Worm (Caenorhabditis elegans) whole organism, L3 larva: ENCODE results near the gene C07G3.15.

ENCODE experiments used
- ama-1 ChIP-seq: fragments of 150-350 bp; optimal IDR thresholded peaks from 2 replicates; lab custom pipeline; 2018
- ceh-28 ChIP-seq: fragments of 150-350 bp; optimal IDR thresholded peaks from 2 replicates; lab custom pipeline; 2014; ENCODE audit warnings: missing biosample characterization, missing genetic modification reagents, missing genetic modification characterization
- ceh-82 ChIP-seq: fragments of 150-350 bp; optimal IDR thresholded peaks from 2 replicates; lab custom pipeline; 2014; ENCODE audit warnings: missing biosample characterization, missing genetic modification characterization
- ceh-9 ChIP-seq: sonication (generic microtip); optimal IDR thresholded peaks from 2 replicates; lab custom pipeline; 2018; ENCODE audit warnings: missing biosample characterization, missing genetic modification characterization
- daf-12 ChIP-seq: fragments of 150-350 bp; optimal IDR thresholded peaks from 2 replicates; lab custom pipeline; 2014; ENCODE audit warnings: missing biosample characterization, missing genetic modification reagents, missing genetic modification characterization
- egl-27 ChIP-seq: sonication (generic microtip); optimal IDR thresholded peaks from 4 replicates; lab custom pipeline; 2017; ENCODE audit warnings: missing biosample characterization, missing genetic modification reagents, missing genetic modification characterization
- egl-5 ChIP-seq: fragments of 150-350 bp; optimal IDR thresholded peaks from 2 replicates; lab custom pipeline; 2017; ENCODE audit warnings: missing biosample characterization, missing genetic modification reagents, missing genetic modification characterization, inconsistent platforms
- elt-1 ChIP-seq: fragments of 150-350 bp; optimal IDR thresholded peaks from 2 replicates; lab custom pipeline; 2014; ENCODE audit warnings: missing biosample characterization, missing genetic modification characterization
- elt-2 ChIP-seq: sonication (generic microtip); optimal IDR thresholded peaks from 2 replicates; lab custom pipeline; 2016; ENCODE audit warnings: missing genetic modification reagents, mild to moderate bottlenecking, missing genetic modification characterization, missing compliant biosample characterization
- elt-3 ChIP-seq, 3 experiments: fragments of 150-350 bp in 1 of 3; sonication (generic microtip) in 2 of 3; optimal IDR thresholded peaks; 2 replicates in 2 of 3; 4 replicates in 1 of 3; lab custom pipeline; 2014 to 2017; ENCODE audit warnings: missing biosample characterization in 3 of 3, missing genetic modification characterization in 3 of 3
- eor-1 ChIP-seq, 2 experiments: fragments of 150-350 bp; optimal IDR thresholded peaks; 2 replicates each; lab custom pipeline; 2014 to 2018; ENCODE audit warnings: missing biosample characterization in 2 of 2, missing genetic modification characterization in 2 of 2
- fkh-10 ChIP-seq: sonication (generic microtip); optimal IDR thresholded peaks from 2 replicates; lab custom pipeline; 2017; ENCODE audit warnings: missing biosample characterization, missing genetic modification reagents, missing genetic modification characterization
- fos-1 ChIP-seq: fragments of 150-350 bp; optimal IDR thresholded peaks from 2 replicates; lab custom pipeline; 2014; ENCODE audit warnings: missing biosample characterization, missing genetic modification characterization
- hmg-11 ChIP-seq: sonication (generic microtip); optimal IDR thresholded peaks from 2 replicates; lab custom pipeline; 2016; ENCODE audit warnings: missing genetic modification characterization, missing compliant biosample characterization
- jun-1 ChIP-seq: fragments of 150-350 bp; optimal IDR thresholded peaks from 2 replicates; lab custom pipeline; 2014; ENCODE audit warnings: missing biosample characterization, missing genetic modification reagents, missing genetic modification characterization
- lin-15B ChIP-seq: fragments of 150-350 bp; optimal IDR thresholded peaks from 2 replicates; lab custom pipeline; 2014; ENCODE audit warnings: missing biosample characterization, missing genetic modification characterization
- lin-39 ChIP-seq: fragments of 150-350 bp; optimal IDR thresholded peaks from 2 replicates; lab custom pipeline; 2018; ENCODE audit warnings: missing biosample characterization, missing genetic modification reagents, missing genetic modification characterization
- lsy-12 ChIP-seq: sonication (generic microtip); optimal IDR thresholded peaks from 2 replicates; lab custom pipeline; 2016; ENCODE audit warnings: mild to moderate bottlenecking, missing genetic modification characterization, missing compliant biosample characterization
- mdl-1 ChIP-seq: fragments of 150-350 bp; optimal IDR thresholded peaks from 2 replicates; lab custom pipeline; 2014; ENCODE audit warnings: missing biosample characterization, missing genetic modification characterization
- mml-1 ChIP-seq: fragments of 150-350 bp; sonication (generic microtip); optimal IDR thresholded peaks from 3 replicates; lab custom pipeline; 2014; ENCODE audit warnings: missing biosample characterization, missing genetic modification characterization
- nfya-1 ChIP-seq: sonication (generic microtip); optimal IDR thresholded peaks from 2 replicates; lab custom pipeline; 2017; ENCODE audit warnings: missing genetic modification characterization, mild to moderate bottlenecking, missing compliant biosample characterization, antibody characterized with exemption, moderate library complexity; ENCODE audit not compliant: insufficient read depth
- nhr-11 ChIP-seq: fragments of 150-350 bp; optimal IDR thresholded peaks from 2 replicates; lab custom pipeline; 2014; ENCODE audit warnings: missing biosample characterization, missing genetic modification characterization
- nhr-12 ChIP-seq: fragments of 150-350 bp; optimal IDR thresholded peaks from 2 replicates; lab custom pipeline; 2014; ENCODE audit warnings: missing biosample characterization, missing genetic modification characterization
- nhr-23 ChIP-seq: fragments of 150-350 bp; optimal IDR thresholded peaks from 2 replicates; lab custom pipeline; 2014; ENCODE audit warnings: missing biosample characterization, missing genetic modification reagents, missing genetic modification characterization
- nhr-28 ChIP-seq: fragments of 150-350 bp; optimal IDR thresholded peaks from 2 replicates; lab custom pipeline; 2014; ENCODE audit warnings: missing biosample characterization, missing genetic modification characterization
- nhr-43 ChIP-seq: sonication (generic microtip); optimal IDR thresholded peaks from 2 replicates; lab custom pipeline; 2016; ENCODE audit warnings: mild to moderate bottlenecking, missing genetic modification characterization, missing compliant biosample characterization; ENCODE audit not compliant: poor library complexity, severe bottlenecking
- nhr-76 ChIP-seq: fragments of 150-350 bp; sonication (generic microtip); optimal IDR thresholded peaks from 5 replicates; lab custom pipeline; 2014; ENCODE audit warnings: missing biosample characterization, missing genetic modification characterization
- nhr-77 ChIP-seq: fragments of 150-350 bp; optimal IDR thresholded peaks from 2 replicates; lab custom pipeline; 2014; ENCODE audit warnings: missing biosample characterization, missing genetic modification characterization
- pha-4 ChIP-seq: fragments of 150-350 bp; optimal IDR thresholded peaks from 2 replicates; lab custom pipeline; 2014; ENCODE audit warnings: missing biosample characterization, missing genetic modification reagents, missing genetic modification characterization
- pqm-1 ChIP-seq: fragments of 150-350 bp; optimal IDR thresholded peaks from 2 replicates; lab custom pipeline; 2017; ENCODE audit warnings: missing biosample characterization, missing genetic modification characterization, inconsistent platforms
- sea-2 ChIP-seq: fragments of 150-350 bp; sonication (generic microtip); optimal IDR thresholded peaks from 4 replicates; lab custom pipeline; 2014; ENCODE audit warnings: missing biosample characterization, missing genetic modification reagents, missing genetic modification characterization
- skn-1 ChIP-seq: fragments of 150-350 bp; optimal IDR thresholded peaks from 2 replicates; lab custom pipeline; 2014; ENCODE audit warnings: missing biosample characterization, missing genetic modification characterization
- snpc-4 ChIP-seq: fragments of 150-350 bp; optimal IDR thresholded peaks from 2 replicates; lab custom pipeline; 2014; ENCODE audit warnings: missing biosample characterization, missing genetic modification characterization
- unc-39 ChIP-seq: sonication (generic microtip); optimal IDR thresholded peaks from 4 replicates; lab custom pipeline; 2017; ENCODE audit warnings: missing biosample characterization, missing genetic modification characterization
- unc-62 ChIP-seq: fragments of 150-350 bp; sonication (generic microtip); optimal IDR thresholded peaks from 4 replicates; lab custom pipeline; 2014; ENCODE audit warnings: missing biosample characterization, missing genetic modification reagents, missing genetic modification characterization
- zag-1 ChIP-seq: fragments of 150-350 bp; optimal IDR thresholded peaks from 2 replicates; lab custom pipeline; 2014; ENCODE audit warnings: missing biosample characterization, missing genetic modification characterization
- ztf-11 ChIP-seq: fragments of 150-350 bp; optimal IDR thresholded peaks from 2 replicates; lab custom pipeline; 2014; ENCODE audit warnings: missing biosample characterization, missing genetic modification characterization
- ztf-4 ChIP-seq: fragments of 150-350 bp; optimal IDR thresholded peaks from 2 replicates; lab custom pipeline; 2014; ENCODE audit warnings: missing biosample characterization, missing genetic modification characterization

C07G3.15 gene

ce11 chrV:3475021-3475420 is 21.8 kb downstream of the C07G3.15 start, which contains the start of gene oac-2:
oac-2 (minus strand) TSS chrV:3475121.
- no peak for TF ChIP-seq elt-2 (tag; lab: Kevin White, UChicago)
- no peak for TF ChIP-seq elt-1 (tag; lab: Kevin White, UChicago)
- no peak for TF ChIP-seq mml-1 (tag; lab: Kevin White, UChicago)
- no peak for TF ChIP-seq nhr-28 (tag; lab: Kevin White, UChicago)
- no peak for TF ChIP-seq lin-39
- TF ChIP-seq unc-62 (GFP tag; lab: Kevin White, UChicago), result no peak
- TF ChIP-seq egl-5 (tag; lab: Kevin White, UChicago), result no peak
- TF ChIP-seq fkh-10 (GFP tag; lab: Kevin White, UChicago), result no peak

ce11 chrV:3470782-3471181 is 26.0 kb downstream of the C07G3.15 start, which contains the start of gene srbc-29:
srbc-29 (minus strand) TSS chrV:3470882.
- no peak for TF ChIP-seq ztf-11 (tag; lab: Kevin White, UChicago)
- TF ChIP-seq ceh-9 (tag; lab: Kevin White, UChicago), result no peak
- TF ChIP-seq lin-39, result no peak
- TF ChIP-seq skn-1 (tag; lab: Kevin White, UChicago), result no peak
- no peak for TF ChIP-seq nhr-12 (tag; lab: Kevin White, UChicago)
- TF ChIP-seq daf-12 (tag; lab: Kevin White, UChicago), result no peak
- no peak for TF ChIP-seq egl-27 (tag; lab: Kevin White, UChicago)
- TF ChIP-seq unc-62 (GFP tag; lab: Kevin White, UChicago), result no peak
- no peak for TF ChIP-seq ceh-82 (tag; lab: Kevin White, UChicago)
- no peak for TF ChIP-seq fos-1 (tag; lab: Kevin White, UChicago)

- TF ChIP-seq nhr-43 (tag; lab: Kevin White, UChicago) (peak; percentile 18), sea-2 (GFP tag; lab: Kevin White, UChicago) (no peak), nhr-76 (tag; lab: Kevin White, UChicago) (no peak), pqm-1 (tag; lab: Kevin White, UChicago) (peak; percentile 67), ceh-28 (tag; lab: Kevin White, UChicago) (peak; percentile 4), elt-2 (tag; lab: Kevin White, UChicago) (peak; percentile 63), lsy-12 (no peak), mml-1 (tag; lab: Kevin White, UChicago) (no peak)
Observed at ce11 chrV:3468436-3468835, 28.3 kb downstream of the C07G3.15 start, which contains the start of gene gst-33. gst-33 (minus strand) TSS chrV:3468562.

ce11 chrV:3464897-3465296 is 31.9 kb downstream of the C07G3.15 start:
- no peak for TF ChIP-seq elt-1 (tag; lab: Kevin White, UChicago)
- no peak for TF ChIP-seq pha-4 (tag; lab: Kevin White, UChicago)
- TF ChIP-seq egl-5 (tag; lab: Kevin White, UChicago), result no peak
- no peak for TF ChIP-seq lin-39
- TF ChIP-seq nhr-11, result no peak
- no peak for TF ChIP-seq nhr-12 (tag; lab: Kevin White, UChicago)
- no peak for TF ChIP-seq elt-2 (tag; lab: Kevin White, UChicago)
- TF ChIP-seq elt-3 (tag; optimal IDR thresholded peaks at IDR 0.05; lab: Kevin White, UChicago), result no peak
- TF ChIP-seq, all 47 proteins: peak for 0

ce11 chrV:3463514-3463913 is 33.3 kb downstream of the C07G3.15 start, which contains the start of gene slc-28.1:
slc-28.1 (plus strand) TSS chrV:3463814.
- no peak for TF ChIP-seq nhr-76 (tag; lab: Kevin White, UChicago)
- TF ChIP-seq jun-1, result no peak
- no peak for TF ChIP-seq ztf-11 (tag; lab: Kevin White, UChicago)
- TF ChIP-seq ama-1 (lab: Kevin White, UChicago), result no peak
- TF ChIP-seq fos-1 (tag; lab: Kevin White, UChicago), result no peak
- TF ChIP-seq nhr-23 (tag; lab: Kevin White, UChicago), result no peak
- TF ChIP-seq snpc-4 (tag; lab: Kevin White, UChicago), result no peak
- TF ChIP-seq eor-1 (tag; optimal IDR thresholded peaks at IDR 0.05; lab: Kevin White, UChicago), result no peak
- TF ChIP-seq zag-1 (tag; lab: Kevin White, UChicago), result no peak
- TF ChIP-seq elt-3 (tag; optimal IDR thresholded peaks at IDR 0.05; lab: Kevin White, UChicago), result no peak
- TF ChIP-seq, all 47 proteins: peak for 0

- TF ChIP-seq ztf-11 (tag; lab: Kevin White, UChicago) (no peak), ceh-28 (tag; lab: Kevin White, UChicago) (no peak), lin-15B (tag; lab: Kevin White, UChicago) (no peak), eor-1 (tag; optimal IDR thresholded peaks at IDR 0.05; lab: Kevin White, UChicago) (no peak), zag-1 (tag; lab: Kevin White, UChicago) (no peak), ama-1 (lab: Kevin White, UChicago) (no peak), hmg-11 (no peak), mml-1 (tag; lab: Kevin White, UChicago) (no peak), nfya-1 (tag; lab: Kevin White, UChicago) (no peak), lsy-12 (no peak), egl-5 (tag; lab: Kevin White, UChicago) (no peak), fkh-10 (GFP tag; lab: Kevin White, UChicago) (no peak), mdl-1 (no peak), nhr-12 (tag; lab: Kevin White, UChicago) (no peak), ztf-4 (tag; lab: Kevin White, UChicago) (no peak), snpc-4 (tag; lab: Kevin White, UChicago) (no peak), elt-1 (tag; lab: Kevin White, UChicago) (no peak), nhr-76 (tag; lab: Kevin White, UChicago) (no peak), unc-39 (tag; lab: Kevin White, UChicago) (no peak), nhr-77 (no peak)
- TF ChIP-seq, all 47 proteins: peak for 0
Observed at ce11 chrV:3459919-3460318, 36.9 kb downstream of the C07G3.15 start, which contains the start of gene slc-28.2. slc-28.2 (plus strand) TSS chrV:3460219.
